Fruit fly (Drosophila melanogaster): ENCODE results near the gene CG3176.

CG3176 gene

DNA sequence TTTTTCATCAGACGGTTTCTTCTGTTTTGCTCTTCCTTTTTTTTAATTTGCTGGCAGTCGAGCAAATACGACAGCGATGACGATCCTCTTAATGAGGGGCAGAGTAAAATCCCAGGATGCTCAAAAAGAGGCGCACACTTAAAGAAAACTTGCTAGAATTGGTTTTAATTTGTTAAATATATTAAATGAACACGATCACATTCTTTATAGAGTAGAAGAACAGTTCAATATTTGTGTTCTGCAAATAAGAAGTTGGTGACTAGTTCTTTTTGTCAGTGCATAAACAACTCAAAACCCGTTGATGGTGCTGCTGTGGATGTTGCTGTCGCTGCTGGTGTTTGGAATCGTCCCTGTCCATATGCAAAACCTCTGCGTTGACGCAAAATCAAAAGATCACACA, 33.4 kb upstream of the CG3176 start (continued):
- TF ChIP-seq CG6854 (GFP tag; optimal IDR thresholded peaks at IDR 0.05) = no peak
- TF ChIP-seq CG1621 (tag; optimal IDR thresholded peaks at IDR 0.05) = peak; percentile 44
- peak; percentile 61 for TF ChIP-seq Ets21C (GFP tag; optimal IDR thresholded peaks at IDR 0.05)
- TF ChIP-seq CG6808 (GFP tag; optimal IDR thresholded peaks at IDR 0.05) = peak; percentile 59
- TF ChIP-seq ss (GFP tag; optimal IDR thresholded peaks at IDR 0.05) = peak; percentile 37 to 49
- TF ChIP-seq svp (GFP tag) = peak; percentile 90
- TF ChIP-seq vri (GFP tag; optimal IDR thresholded peaks at IDR 0.05) = peak; percentile 77
- TF ChIP-seq cyc (GFP tag; optimal IDR thresholded peaks at IDR 0.05) = peak; percentile 75
- TF ChIP-seq net (GFP tag; optimal IDR thresholded peaks at IDR 0.05) = peak; percentile 23
- TF ChIP-seq dac (GFP tag; optimal IDR thresholded peaks at IDR 0.05) = no peak
- peak; percentile 70 for TF ChIP-seq Ets96B (tag; optimal IDR thresholded peaks at IDR 0.05)

DNA sequence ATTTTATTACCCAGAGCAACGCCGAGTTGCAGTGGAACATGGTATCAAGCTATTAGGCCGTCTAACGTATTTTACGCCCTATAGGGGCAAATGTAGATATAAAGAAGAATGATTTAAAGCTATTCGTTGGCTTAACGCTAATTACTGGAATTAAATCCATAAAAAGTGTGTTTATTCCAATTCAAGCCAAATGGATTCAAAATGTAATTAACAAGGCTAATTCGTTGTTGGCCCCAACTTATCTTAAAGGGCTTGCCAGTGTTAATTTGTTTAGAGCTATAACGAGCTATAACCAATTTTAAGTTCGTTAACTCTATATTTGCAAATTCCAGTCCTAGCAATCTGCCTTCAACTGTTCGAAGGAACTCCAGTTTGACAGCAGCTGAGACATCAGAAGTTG, 32.7 kb upstream of the CG3176 start:
- no peak for TF ChIP-seq CG7368 (GFP tag; optimal IDR thresholded peaks at IDR 0.05)
- TF ChIP-seq Eip78C (GFP tag) = peak; percentile 51
- peak; percentile 69 for TF ChIP-seq svp (GFP tag)

DNA sequence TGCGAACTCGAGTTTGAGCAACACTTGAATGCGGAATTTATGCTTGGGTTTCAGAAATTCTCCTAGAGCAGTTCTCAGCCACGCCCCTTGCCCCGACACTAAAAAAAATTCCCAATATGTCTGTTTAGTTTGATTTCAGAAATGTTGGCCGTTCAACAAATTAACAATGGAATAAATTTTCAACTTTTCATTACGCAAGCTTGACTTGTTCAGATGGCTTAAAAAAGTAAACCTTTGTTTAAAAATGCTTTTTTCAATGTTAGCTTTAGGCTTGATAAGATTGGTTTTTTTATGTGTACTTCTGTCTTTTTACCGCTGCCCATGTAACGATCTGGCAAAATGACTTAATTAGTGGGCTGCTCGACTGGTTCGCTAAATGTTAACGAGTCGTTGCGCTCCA, 28.9 kb upstream of the CG3176 start:
- TF ChIP-seq CG8632 (GFP tag; optimal IDR thresholded peaks at IDR 0.05) (no peak), dsx (GFP tag; optimal IDR thresholded peaks at IDR 0.05; ENCODE audit: poor library complexity, severe bottlenecking) (peak; percentile 38), Eip78C (GFP tag) (peak; percentile 76), CG34406 (GFP tag; optimal IDR thresholded peaks at IDR 0.05) (no peak), pdm3 (GFP tag; optimal IDR thresholded peaks at IDR 0.05) (peak; percentile 11), achi (GFP tag; optimal IDR thresholded peaks at IDR 0.05) (peak; percentile 22), CG3032 (tag; optimal IDR thresholded peaks at IDR 0.05) (peak; percentile 60), Sox102F (GFP tag; optimal IDR thresholded peaks at IDR 0.05) (no peak), Lpt (GFP tag; optimal IDR thresholded peaks at IDR 0.05) (no peak), CG9139 (GFP tag; optimal IDR thresholded peaks at IDR 0.05) (peak; percentile 3), CG3919 (GFP tag; optimal IDR thresholded peaks at IDR 0.05) (peak; percentile 10), net (GFP tag; optimal IDR thresholded peaks at IDR 0.05) (no peak), CG6808 (GFP tag; optimal IDR thresholded peaks at IDR 0.05) (peak; percentile 42), OdsH (GFP tag; optimal IDR thresholded peaks at IDR 0.05) (peak; percentile 13), CG11762 (GFP tag; optimal IDR thresholded peaks at IDR 0.05; ENCODE audit: insufficient read depth) (no peak), CG6792 (GFP tag; optimal IDR thresholded peaks at IDR 0.05) (no peak), CG1621 (tag; optimal IDR thresholded peaks at IDR 0.05) (peak; percentile 37), Sox15 (GFP tag; optimal IDR thresholded peaks at IDR 0.05) (no peak), CG6276 (GFP tag; optimal IDR thresholded peaks at IDR 0.05) (no peak), CG8319 (GFP tag; optimal IDR thresholded peaks at IDR 0.05) (no peak), CG7368 (GFP tag; optimal IDR thresholded peaks at IDR 0.05) (no peak), salr (GFP tag; optimal IDR thresholded peaks at IDR 0.05) (peak in 1 of 2 experiments; percentile 30), fd59A (GFP tag; optimal IDR thresholded peaks at IDR 0.05) (peak; percentile 41), Sox14 (GFP tag; optimal IDR thresholded peaks at IDR 0.05) (no peak), spab (GFP tag; optimal IDR thresholded peaks at IDR 0.05) (peak; percentile 48), CG15336 (GFP tag; IDR thresholded peaks at IDR 0.05) (no peak), fkh (GFP tag; optimal IDR thresholded peaks at IDR 0.05) (no peak), ss (GFP tag; optimal IDR thresholded peaks at IDR 0.05) (peak; percentile 42 to 47), CG11902 (GFP tag; optimal IDR thresholded peaks at IDR 0.05) (no peak), dac (GFP tag; optimal IDR thresholded peaks at IDR 0.05) (no peak), esn (GFP tag; optimal IDR thresholded peaks at IDR 0.05) (no peak), Ets96B (tag; optimal IDR thresholded peaks at IDR 0.05) (peak; percentile 54), CG6163 (GFP tag; IDR thresholded peaks at IDR 0.05) (peak; percentile 37; the same call in 1 of the 3 replicates), CG10669 (GFP tag; optimal IDR thresholded peaks at IDR 0.05) (peak; percentile 51), Met (GFP tag; optimal IDR thresholded peaks at IDR 0.05) (no peak)
